Fruit fly (Drosophila melanogaster) whole organism, embryonic: ENCODE results near the gene tinc.
A peak's percentile ranks its signal among the peaks of the same experiment; 100 is the strongest.

Experiments
- Antp ChIP-seq: fragments of 200-800 bp; sonication (Bioruptor generic); optimal IDR thresholded peaks from 3 replicates; lab custom pipeline; 2016; ENCODE audit warnings: missing biosample characterization, missing genetic modification characterization
- Atf3 ChIP-seq: fragments of 200-800 bp; sonication (Bioruptor generic); optimal IDR thresholded peaks from 3 replicates; lab custom pipeline; 2016; ENCODE audit warnings: missing biosample characterization, missing genetic modification characterization
- Awh ChIP-seq: fragments of 200-800 bp; sonication (Bioruptor generic); IDR thresholded peaks from 2 replicates; pipeline ENCODE4, ENCODE4 v1.3.6; 2022; ENCODE audit warnings: missing biosample characterization, missing genetic modification characterization
- CG10654 ChIP-seq: fragments of 200-800 bp; sonication (Bioruptor generic); optimal IDR thresholded peaks from 2 replicates; lab custom pipeline; 2016; ENCODE audit warnings: missing biosample characterization, missing genetic modification characterization
- CG11560 ChIP-seq: fragments of 200-800 bp; sonication (Bioruptor generic); IDR thresholded peaks from 3 replicates; pipeline ENCODE4 v1.3.6; 2022; ENCODE audit warnings: missing biosample characterization, missing genetic modification characterization
- CG11696 ChIP-seq: fragments of 200-800 bp; sonication (Bioruptor generic); IDR thresholded peaks from 2 replicates; pipeline ENCODE4 v1.3.6; 2022; ENCODE audit warnings: missing biosample characterization, missing genetic modification characterization
- CG12769 ChIP-seq: fragments of 200-800 bp; sonication (Bioruptor generic); optimal IDR thresholded peaks from 2 replicates; lab custom pipeline; 2019; ENCODE audit warnings: missing biosample characterization, mild to moderate bottlenecking, missing genetic modification characterization, moderate library complexity
- CG15696 ChIP-seq: fragments of 200-800 bp; sonication (Bioruptor generic); optimal IDR thresholded peaks from 2 replicates; lab custom pipeline; 2019; ENCODE audit warnings: missing biosample characterization, mild to moderate bottlenecking, missing genetic modification characterization, moderate library complexity
- CG17829 ChIP-seq: fragments of 200-800 bp; optimal IDR thresholded peaks from 2 replicates; lab custom pipeline; 2019; ENCODE audit warnings: missing biosample characterization, mild to moderate bottlenecking, missing genetic modification characterization, moderate library complexity
- CG2875 ChIP-seq: fragments of 200-800 bp; sonication (Bioruptor generic); optimal IDR thresholded peaks from 2 replicates; lab custom pipeline; 2017; ENCODE audit warnings: missing biosample characterization, mild to moderate bottlenecking, missing genetic modification characterization, missing genetic modification reagents
- CG34376 ChIP-seq: fragments of 200-800 bp; sonication (Bioruptor generic); optimal IDR thresholded peaks from 2 replicates; lab custom pipeline; 2018; ENCODE audit warnings: missing biosample characterization, mild to moderate bottlenecking, missing genetic modification characterization
- CG4730 ChIP-seq: fragments of 200-800 bp; sonication (Bioruptor generic); IDR thresholded peaks from 2 replicates; pipeline ENCODE4 v1.3.6; 2022; ENCODE audit warnings: missing biosample characterization, missing genetic modification characterization
- CG6654 ChIP-seq: fragments of 200-800 bp; sonication (Bioruptor generic); optimal IDR thresholded peaks from 2 replicates; lab custom pipeline; 2017; ENCODE audit warnings: missing biosample characterization, mild to moderate bottlenecking, missing genetic modification characterization
- CG6854 ChIP-seq: fragments of 200-800 bp; sonication (Bioruptor generic); optimal IDR thresholded peaks from 3 replicates; lab custom pipeline; 2017; ENCODE audit warnings: missing biosample characterization, mild to moderate bottlenecking, missing genetic modification characterization
- CG7745 ChIP-seq: fragments of 200-800 bp; sonication (Bioruptor generic); optimal IDR thresholded peaks from 2 replicates; lab custom pipeline; 2018; ENCODE audit warnings: missing biosample characterization, mild to moderate bottlenecking, missing genetic modification characterization, moderate library complexity
- CG8089 ChIP-seq: fragments of 200-800 bp; sonication (Bioruptor generic); optimal IDR thresholded peaks from 3 replicates; lab custom pipeline; 2016; ENCODE audit warnings: missing biosample characterization, missing genetic modification characterization
- Chrac-16 ChIP-seq: fragments of 200-800 bp; sonication (Bioruptor generic); optimal IDR thresholded peaks from 3 replicates; lab custom pipeline; 2016; ENCODE audit warnings: missing biosample characterization, missing genetic modification characterization
- Doc2 ChIP-seq: fragments of 200-800 bp; sonication (Bioruptor generic); IDR thresholded peaks from 2 replicates; pipeline ENCODE4 v1.3.6; 2022; ENCODE audit warnings: missing biosample characterization, missing genetic modification characterization
- Dref ChIP-seq: fragments of 200-800 bp; sonication (Bioruptor generic); IDR thresholded peaks from 2 replicates; pipeline ENCODE4 v1.3.6; 2022; ENCODE audit warnings: missing biosample characterization, missing genetic modification characterization
- HLH54F ChIP-seq: fragments of 200-800 bp; sonication (Bioruptor generic); optimal IDR thresholded peaks from 3 replicates; lab custom pipeline; 2016; ENCODE audit warnings: missing biosample characterization, missing genetic modification characterization
- Hand ChIP-seq: fragments of 200-800 bp; sonication (Bioruptor generic); optimal IDR thresholded peaks from 2 replicates; lab custom pipeline; 2017; ENCODE audit warnings: mild to moderate bottlenecking, missing biosample characterization, missing genetic modification reagents, missing genetic modification characterization
- Stat92E ChIP-seq, 3 experiments: fragments of >200 bp in 2 of 3; fragments of 200-800 bp in 1 of 3; sonication (Bioruptor generic) in 1 of 3; optimal IDR thresholded peaks; 2 replicates each; lab custom pipeline; 2017 to 2019; ENCODE audit warnings: missing biosample characterization in 3 of 3, missing genetic modification characterization in 3 of 3, mild to moderate bottlenecking in 1 of 3, moderate library complexity in 1 of 3
- TFAM ChIP-seq: fragments of 200-800 bp; sonication (Bioruptor generic); optimal IDR thresholded peaks from 2 replicates; lab custom pipeline; 2017; ENCODE audit warnings: missing biosample characterization, missing genetic modification characterization, inconsistent platforms
- YL-1 ChIP-seq: fragments of 200-800 bp; sonication (Bioruptor generic); optimal IDR thresholded peaks from 3 replicates; lab custom pipeline; 2017; ENCODE audit warnings: missing biosample characterization, mild to moderate bottlenecking, missing genetic modification characterization
- al ChIP-seq: fragments of 200-800 bp; sonication (Bioruptor generic); IDR thresholded peaks from 2 replicates; pipeline ENCODE4 v1.3.6; 2022; ENCODE audit warnings: missing biosample characterization, missing genetic modification characterization
- bcd ChIP-seq: fragments of 200-800 bp; sonication (Bioruptor generic); optimal IDR thresholded peaks from 2 replicates; lab custom pipeline; 2017; ENCODE audit warnings: missing biosample characterization, mild to moderate bottlenecking, missing genetic modification characterization
- br ChIP-seq: fragments of >200 bp; optimal IDR thresholded peaks from 2 replicates; lab custom pipeline; 2017
- cad ChIP-seq: fragments of >200 bp; optimal IDR thresholded peaks from 2 replicates; lab custom pipeline; 2017; ENCODE audit warnings: missing biosample characterization, missing genetic modification characterization
- chinmo ChIP-seq: fragments of 200-800 bp; sonication (Bioruptor generic); IDR thresholded peaks from 4 replicates; pipeline ENCODE4 v1.3.6; 2022; ENCODE audit warnings: missing biosample characterization, missing genetic modification characterization; ENCODE audit not compliant: partially characterized antibody
- ci ChIP-seq: fragments of 200-800 bp; sonication (Bioruptor generic); IDR thresholded peaks from 3 replicates; pipeline ENCODE4 v1.3.6; 2022; ENCODE audit warnings: missing biosample characterization, missing genetic modification characterization
- dmrt11E ChIP-seq: fragments of 200-800 bp; sonication (Bioruptor generic); optimal IDR thresholded peaks from 3 replicates; lab custom pipeline; 2018; ENCODE audit warnings: missing biosample characterization, mild to moderate bottlenecking, missing genetic modification characterization, moderate library complexity
- fd96Cb ChIP-seq: fragments of 200-800 bp; sonication (Bioruptor generic); optimal IDR thresholded peaks from 2 replicates; lab custom pipeline; 2018; ENCODE audit warnings: missing biosample characterization, mild to moderate bottlenecking, missing genetic modification characterization, moderate library complexity
- gce ChIP-seq: fragments of 200-800 bp; sonication (Bioruptor generic); IDR thresholded peaks from 3 replicates; pipeline ENCODE4 v1.3.6; 2022; ENCODE audit warnings: missing biosample characterization, missing genetic modification characterization
- gcm ChIP-seq: fragments of 200-800 bp; sonication (Bioruptor generic); optimal IDR thresholded peaks from 2 replicates; lab custom pipeline; 2019; ENCODE audit warnings: missing biosample characterization, mild to moderate bottlenecking, missing genetic modification characterization, moderate library complexity
- gsb-n ChIP-seq: fragments of 200-800 bp; sonication (Bioruptor generic); optimal IDR thresholded peaks from 3 replicates; lab custom pipeline; 2018; ENCODE audit warnings: missing biosample characterization, mild to moderate bottlenecking, missing genetic modification characterization
- ham ChIP-seq: fragments of 200-800 bp; sonication (Bioruptor generic); IDR thresholded peaks from 2 replicates; pipeline ENCODE4 v1.3.6; 2022; ENCODE audit warnings: missing biosample characterization, missing genetic modification characterization
- ken ChIP-seq: fragments of 200-800 bp; sonication (Bioruptor generic); IDR thresholded peaks from 3 replicates; pipeline ENCODE4 v1.3.6; 2022; ENCODE audit warnings: missing biosample characterization, missing genetic modification characterization
- lilli ChIP-seq: fragments of 200-800 bp; sonication (Bioruptor generic); optimal IDR thresholded peaks from 3 replicates; lab custom pipeline; 2016; ENCODE audit warnings: missing biosample characterization, missing genetic modification characterization
- oc ChIP-seq: fragments of 200-800 bp; sonication (Bioruptor generic); optimal IDR thresholded peaks from 2 replicates; lab custom pipeline; 2018; ENCODE audit warnings: missing biosample characterization, mild to moderate bottlenecking, missing genetic modification characterization, moderate library complexity
- onecut ChIP-seq: fragments of 200-800 bp; sonication (Bioruptor generic); IDR thresholded peaks from 2 replicates; pipeline ENCODE4 v1.3.6; 2022; ENCODE audit warnings: missing biosample characterization, missing genetic modification characterization
- otp ChIP-seq: fragments of 200-800 bp; sonication (Bioruptor generic); IDR thresholded peaks from 3 replicates; pipeline ENCODE4, ENCODE4 v1.3.6; 2022; ENCODE audit warnings: missing biosample characterization, missing genetic modification characterization
- pho ChIP-seq: fragments of 200-800 bp; sonication (Bioruptor generic); optimal IDR thresholded peaks from 2 replicates; lab custom pipeline; 2016; ENCODE audit warnings: missing biosample characterization, missing genetic modification characterization
- pita ChIP-seq: fragments of 200-800 bp; sonication (Bioruptor generic); optimal IDR thresholded peaks from 2 replicates; lab custom pipeline; 2017; ENCODE audit warnings: missing biosample characterization, mild to moderate bottlenecking, missing genetic modification characterization
- pnt ChIP-seq: fragments of 200-800 bp; sonication (Bioruptor generic); optimal IDR thresholded peaks from 3 replicates; lab custom pipeline; 2016; ENCODE audit warnings: missing biosample characterization, missing genetic modification characterization
- rib ChIP-seq: fragments of 200-800 bp; sonication (Bioruptor generic); IDR thresholded peaks from 2 replicates; pipeline ENCODE4 v1.3.6; 2022; ENCODE audit warnings: missing biosample characterization, missing genetic modification characterization
- sd ChIP-seq: fragments of 200-800 bp; sonication (Bioruptor generic); optimal IDR thresholded peaks from 3 replicates; lab custom pipeline; 2018; ENCODE audit warnings: missing biosample characterization, mild to moderate bottlenecking, missing genetic modification characterization, moderate library complexity
- ssp ChIP-seq: fragments of 200-800 bp; sonication (Bioruptor generic); IDR thresholded peaks from 2 replicates; pipeline ENCODE4 v1.3.6; 2022; ENCODE audit warnings: missing biosample characterization, missing genetic modification characterization
- stc ChIP-seq: fragments of 200-800 bp; sonication (Bioruptor generic); IDR thresholded peaks from 2 replicates; pipeline ENCODE4 v1.3.6; 2022; ENCODE audit warnings: missing biosample characterization, missing genetic modification characterization
- stwl ChIP-seq: fragments of 200-800 bp; sonication (Bioruptor generic); optimal IDR thresholded peaks from 3 replicates; lab custom pipeline; 2018; ENCODE audit warnings: missing biosample characterization, mild to moderate bottlenecking, missing genetic modification characterization, moderate library complexity
- tin ChIP-seq: fragments of 200-800 bp; sonication (Bioruptor generic); optimal IDR thresholded peaks from 3 replicates; lab custom pipeline; 2016; ENCODE audit warnings: missing biosample characterization, missing genetic modification characterization

The tinc gene

dm6 chr3R:17810951-17811706 is at the start of gene tinc, which contains the start of gene Alg1 (continued):
- TF ChIP-seq Stat92E (GFP tag; optimal IDR thresholded peaks at IDR 0.05; lab: Kevin White, UChicago) = peak in 1 of 3 experiments; percentile 71
- TF ChIP-seq gce (GFP tag; lab: Robert Waterston, UW) = no peak
- TF ChIP-seq CG17829 (tag; lab: Kevin White, UChicago) = peak; percentile 78
- peak; percentile 45; the same call in 2 of the 3 replicates for TF ChIP-seq ci
- peak; percentile 73 for TF ChIP-seq CG15696 (tag; lab: Kevin White, UChicago)
- peak; percentile 41 for TF ChIP-seq al (GFP tag; lab: Robert Waterston, UW)
- peak; percentile 15; the same call in 1 of the 3 replicates for TF ChIP-seq ken (GFP tag; lab: Robert Waterston, UW)
- no peak for TF ChIP-seq Doc2
- TF ChIP-seq Hand (GFP tag; lab: Kevin White, UChicago) = peak; percentile 2
- TF ChIP-seq otp (GFP tag; lab: Robert Waterston, UW) = no peak
- TF ChIP-seq gsb-n = peak; percentile 52
- TF ChIP-seq br = no peak
- no peak for TF ChIP-seq CG8089 (GFP tag; lab: Kevin White, UChicago)
- peak; percentile 66 for TF ChIP-seq pho
- TF ChIP-seq TFAM (GFP tag; lab: Kevin White, UChicago) = no peak
- TF ChIP-seq CG11560 (tag; lab: Robert Waterston, UW) = no peak
- TF ChIP-seq dmrt11E (tag; lab: Kevin White, UChicago) = peak; percentile 58
- 0 out of 2 replicates have a peak, but pooled peaks have one; percentile 15 for TF ChIP-seq onecut (GFP tag; lab: Robert Waterston, UW)
- peak; percentile 33 for TF ChIP-seq tin (GFP tag; lab: Kevin White, UChicago)
- TF ChIP-seq pnt (GFP tag; lab: Kevin White, UChicago) = no peak
- TF ChIP-seq Antp = no peak
- no peak for TF ChIP-seq CG6654 (GFP tag; lab: Kevin White, UChicago)
- TF ChIP-seq pita (GFP tag; lab: Kevin White, UChicago) = no peak
- TF ChIP-seq CG4730 (GFP tag; lab: Robert Waterston, UW) = no peak
- peak; percentile 42 for TF ChIP-seq CG10654 (GFP tag; lab: Kevin White, UChicago)
- TF ChIP-seq CG6854 = peak; percentile 41
- TF ChIP-seq stc (GFP tag; lab: Robert Waterston, UW) = peak; percentile 61; the same call in 1 of the 2 replicates
- no peak for TF ChIP-seq Atf3
- no peak for TF ChIP-seq CG7745 (tag; lab: Kevin White, UChicago)
- TF ChIP-seq gcm = peak; percentile 52
- peak; percentile 37 for TF ChIP-seq fd96Cb (tag; lab: Kevin White, UChicago)
- peak; percentile 80 for TF ChIP-seq stwl (tag; lab: Kevin White, UChicago)
- TF ChIP-seq ssp (GFP tag; lab: Robert Waterston, UW) = 0 out of 2 replicates have a peak, but pooled peaks have one; percentile 27
- peak; percentile 78 for TF ChIP-seq lilli (GFP tag; lab: Kevin White, UChicago)
- 0 out of 2 replicates have a peak, but pooled peaks have one; percentile 19 for TF ChIP-seq CG11696 (GFP tag; lab: Robert Waterston, UW)
- peak; percentile 25; the same call in 1 of the 2 replicates for TF ChIP-seq Awh (GFP tag; lab: Robert Waterston, UW)
- peak; percentile 24 for TF ChIP-seq sd (tag; lab: Kevin White, UChicago)
- TF ChIP-seq YL-1 (GFP tag; lab: Kevin White, UChicago) = peak; percentile 76
- no peak for TF ChIP-seq Dref (GFP tag; lab: Robert Waterston, UW)
- TF ChIP-seq Chrac-16 (GFP tag; lab: Kevin White, UChicago) = peak; percentile 63
- TF ChIP-seq CG2875 (GFP tag; lab: Kevin White, UChicago) = no peak
- peak; percentile 42 for TF ChIP-seq HLH54F (GFP tag; lab: Kevin White, UChicago)
- peak; percentile 45 for TF ChIP-seq bcd (GFP tag; lab: Kevin White, UChicago)
- no peak for TF ChIP-seq cad
- no peak for TF ChIP-seq ham (GFP tag; lab: Robert Waterston, UW)
- TF ChIP-seq chinmo (GFP tag; lab: Robert Waterston, UW) = no peak
- no peak for TF ChIP-seq CG12769 (tag; lab: Kevin White, UChicago)
- TF ChIP-seq CG34376 (GFP tag; lab: Kevin White, UChicago) = peak; percentile 22
- peak; percentile 43 for TF ChIP-seq oc (tag; lab: Kevin White, UChicago)
- TF ChIP-seq rib (GFP tag; lab: Robert Waterston, UW) = peak; percentile 42; the same call in 1 of the 2 replicates
